ENCODE assay signal across 5 fruit fly cellular contexts in the genomic region with DNA sequence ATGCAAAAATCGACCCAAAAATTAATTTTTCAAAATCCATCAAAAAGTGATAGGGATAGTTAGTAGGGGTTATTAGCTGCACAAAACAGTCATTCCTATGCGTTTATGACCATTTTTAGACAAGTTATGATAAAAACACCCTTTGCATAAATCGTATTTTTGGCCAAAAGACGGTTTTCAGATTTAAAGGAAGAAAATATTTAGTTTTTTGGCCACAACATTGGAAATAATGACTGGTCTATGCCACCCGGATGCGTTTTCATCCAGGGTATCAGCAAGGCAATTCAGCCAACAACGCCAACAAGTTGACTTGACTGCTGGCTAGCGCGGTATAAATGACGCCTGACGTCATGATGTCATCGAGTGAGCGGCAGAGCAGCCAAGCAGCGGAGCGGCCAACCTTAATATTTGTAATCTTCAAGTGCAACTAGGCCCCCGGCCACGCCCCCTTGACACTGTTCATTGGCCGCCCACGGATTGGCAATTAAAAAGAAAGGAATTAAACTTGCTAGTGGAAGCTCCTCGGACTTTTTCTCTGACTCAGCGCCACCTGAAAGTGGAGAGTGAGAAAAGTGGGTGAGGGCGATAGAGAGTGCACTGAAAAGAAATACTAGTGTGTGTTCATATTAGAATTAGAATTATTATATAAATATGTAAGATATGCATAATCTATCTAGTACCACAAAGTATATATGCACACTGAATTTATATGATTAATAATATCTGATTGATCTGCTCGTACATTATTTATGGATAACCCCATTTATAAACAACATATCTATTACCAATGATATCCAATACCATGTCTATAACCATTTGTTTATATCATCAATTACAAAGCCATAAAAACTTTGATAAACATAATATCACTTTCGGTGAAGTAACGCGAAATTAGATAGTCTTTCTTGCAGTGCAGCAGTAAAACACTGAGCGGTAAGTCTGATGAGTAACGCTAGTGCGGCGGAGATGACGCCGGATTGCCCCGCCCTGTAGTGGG.
TF ChIP-seq lines count a peak whose summit lies in the region.

No protein-coding gene starts in this region.

TF ChIP-seq in whole organism, adult, 20 proteins besides CTCF, POLR2A, EP300 and RAD21 (continued from another document):
- TF ChIP-seq toe (GFP tag; optimal IDR thresholded peaks at IDR 0.05; lab: Kevin White, UChicago) (peak; percentile 75), CG11617 (GFP tag; optimal IDR thresholded peaks at IDR 0.05; lab: Kevin White, UChicago) (peak; percentile 99), Crg-1 (GFP tag; optimal IDR thresholded peaks at IDR 0.05; lab: Kevin White, UChicago) (peak; percentile 87), Hr96 (GFP tag; optimal IDR thresholded peaks at IDR 0.05; lab: Kevin White, UChicago) (no peak), kay (GFP tag; lab: Kevin White, UChicago; ENCODE audit: borderline replicate concordance) (peak; percentile 95)

TF ChIP-seq in whole organism, embryonic, 481 proteins besides CTCF, POLR2A, EP300 and RAD21 (continued from another document and continues in another):
- TF ChIP-seq sens (GFP tag; lab: Kevin White, UChicago) (peak; percentile 91), ato (GFP tag; IDR thresholded peaks at IDR 0.05; lab: Robert Waterston, UW; ENCODE audit: partially characterized antibody) (no peak), CG30431 (GFP tag; optimal IDR thresholded peaks at IDR 0.05; lab: Kevin White, UChicago) (peak; percentile 58), mam (GFP tag; optimal IDR thresholded peaks at IDR 0.05; lab: Kevin White, UChicago) (peak; percentile 58), Sox100B (GFP tag; optimal IDR thresholded peaks at IDR 0.05; lab: Kevin White, UChicago) (no peak), CG15479 (GFP tag; optimal IDR thresholded peaks at IDR 0.05; lab: Kevin White, UChicago) (no peak), CG15073 (GFP tag; optimal IDR thresholded peaks at IDR 0.05; lab: Kevin White, UChicago) (peak; percentile 2), CG18476 (GFP tag; optimal IDR thresholded peaks at IDR 0.05; lab: Kevin White, UChicago) (peak; percentile 8), CG1792 (GFP tag; optimal IDR thresholded peaks at IDR 0.05; lab: Kevin White, UChicago) (no peak), CG10267 (tag; optimal IDR thresholded peaks at IDR 0.05; lab: Kevin White, UChicago) (peak; percentile 78), hkb (optimal IDR thresholded peaks at IDR 0.05; lab: Kevin White, UChicago) (no peak), hkb (GFP tag; IDR thresholded peaks at IDR 0.05; lab: Robert Waterston, UW) (peak; percentile 55), TFAM (GFP tag; optimal IDR thresholded peaks at IDR 0.05; lab: Kevin White, UChicago) (no peak), CG4404 (GFP tag; IDR thresholded peaks at IDR 0.05; lab: Robert Waterston, UW) (0 out of 2 replicates have a peak, but pooled peaks have one; percentile 17), Nf-YC (tag; optimal IDR thresholded peaks at IDR 0.05; lab: Kevin White, UChicago) (peak; percentile 84), bsh (GFP tag; optimal IDR thresholded peaks at IDR 0.05; lab: Kevin White, UChicago) (peak; percentile 63 to 74), zfh2 (GFP tag; optimal IDR thresholded peaks at IDR 0.05; lab: Kevin White, UChicago) (peak; percentile 48), Dek (tag; optimal IDR thresholded peaks at IDR 0.05; lab: Kevin White, UChicago) (peak; percentile 90), pros (GFP tag; optimal IDR thresholded peaks at IDR 0.05; lab: Kevin White, UChicago) (peak; percentile 14), row (GFP tag; IDR thresholded peaks at IDR 0.05; lab: Robert Waterston, UW) (peak; percentile 78), Bgb (GFP tag; IDR thresholded peaks at IDR 0.05; lab: Robert Waterston, UW; ENCODE audit: partially characterized antibody) (no peak), abd-A (tag; optimal IDR thresholded peaks at IDR 0.05; lab: Kevin White, UChicago) (no peak), Xrp1 (GFP tag; IDR thresholded peaks at IDR 0.05; lab: Robert Waterston, UW) (peak; percentile 64; the same call in 1 of the 2 replicates), CG12659 (GFP tag; optimal IDR thresholded peaks at IDR 0.05; lab: Kevin White, UChicago) (peak; percentile 92), lov (optimal IDR thresholded peaks at IDR 0.05; lab: Kevin White, UChicago) (no peak), lov (GFP tag; IDR thresholded peaks at IDR 0.05; lab: Robert Waterston, UW) (no peak), CG6175 (GFP tag; IDR thresholded peaks at IDR 0.05; lab: Robert Waterston, UW) (no peak), CG13775 (GFP tag; optimal IDR thresholded peaks at IDR 0.05; lab: Kevin White, UChicago) (peak; percentile 85)

TF ChIP-seq in whole organism, prepupa, 60 proteins besides CTCF, POLR2A, EP300 and RAD21 (continued from another document and continues in another):
- TF ChIP-seq Ets21C (GFP tag; optimal IDR thresholded peaks at IDR 0.05; lab: Kevin White, UChicago) (peak; percentile 10), CG15336 (GFP tag; IDR thresholded peaks at IDR 0.05; lab: Robert Waterston, UW) (peak; percentile 86), Sox102F (GFP tag; optimal IDR thresholded peaks at IDR 0.05; lab: Kevin White, UChicago) (peak; percentile 66), CG11762 (GFP tag; optimal IDR thresholded peaks at IDR 0.05; lab: Kevin White, UChicago; ENCODE audit: insufficient read depth) (peak; percentile 83), CG11294 (GFP tag; IDR thresholded peaks at IDR 0.05; lab: Robert Waterston, UW) (peak; percentile 69), Eip75B (GFP tag; optimal IDR thresholded peaks at IDR 0.05; lab: Kevin White, UChicago) (peak; percentile 64), Ets96B (tag; optimal IDR thresholded peaks at IDR 0.05; lab: Kevin White, UChicago) (peak; percentile 82), salr (GFP tag; optimal IDR thresholded peaks at IDR 0.05; lab: Kevin White, UChicago) (peak; percentile 2 to 91), CG10631 (GFP tag; optimal IDR thresholded peaks at IDR 0.05; lab: Kevin White, UChicago) (peak; percentile 80), Lpt (GFP tag; optimal IDR thresholded peaks at IDR 0.05; lab: Kevin White, UChicago) (peak; percentile 85), spab (GFP tag; optimal IDR thresholded peaks at IDR 0.05; lab: Kevin White, UChicago) (peak; percentile 76), Smox (GFP tag; optimal IDR thresholded peaks at IDR 0.05; lab: Kevin White, UChicago) (peak; percentile 61), CG3032 (tag; optimal IDR thresholded peaks at IDR 0.05; lab: Kevin White, UChicago) (peak; percentile 86), lz (GFP tag; optimal IDR thresholded peaks at IDR 0.05; lab: Kevin White, UChicago) (peak; percentile 64), CG16779 (tag; optimal IDR thresholded peaks at IDR 0.05; lab: Kevin White, UChicago) (peak; percentile 76), pdm3 (GFP tag; optimal IDR thresholded peaks at IDR 0.05; lab: Kevin White, UChicago) (peak; percentile 78), CG1621 (tag; optimal IDR thresholded peaks at IDR 0.05; lab: Kevin White, UChicago) (peak; percentile 63), net (GFP tag; optimal IDR thresholded peaks at IDR 0.05; lab: Kevin White, UChicago) (peak; percentile 87), CG8119 (GFP tag; IDR thresholded peaks at IDR 0.05; lab: Robert Waterston, UW) (peak; percentile 87), CG6163 (GFP tag; IDR thresholded peaks at IDR 0.05; lab: Robert Waterston, UW) (peak; percentile 45; the same call in 1 of the 3 replicates), Sox15 (GFP tag; optimal IDR thresholded peaks at IDR 0.05; lab: Kevin White, UChicago) (peak; percentile 73), Hr39 (GFP tag; optimal IDR thresholded peaks at IDR 0.05; lab: Kevin White, UChicago) (peak; percentile 51), OdsH (GFP tag; optimal IDR thresholded peaks at IDR 0.05; lab: Kevin White, UChicago) (peak; percentile 85), dsx (GFP tag; optimal IDR thresholded peaks at IDR 0.05; lab: Kevin White, UChicago; ENCODE audit: poor library complexity, severe bottlenecking) (peak; percentile 77), Hr38 (GFP tag; optimal IDR thresholded peaks at IDR 0.05; lab: Kevin White, UChicago) (no peak), fd59A (GFP tag; optimal IDR thresholded peaks at IDR 0.05; lab: Kevin White, UChicago) (peak; percentile 76), CG8632 (GFP tag; optimal IDR thresholded peaks at IDR 0.05; lab: Kevin White, UChicago) (peak; percentile 86), CG6808 (GFP tag; optimal IDR thresholded peaks at IDR 0.05; lab: Kevin White, UChicago) (peak; percentile 85), vri (GFP tag; optimal IDR thresholded peaks at IDR 0.05; lab: Kevin White, UChicago) (peak; percentile 14)

TF ChIP-seq in whole organism, pupa, 21 proteins besides CTCF, POLR2A, EP300 and RAD21 (continued from another document):
- TF ChIP-seq Ets98B (GFP tag; IDR thresholded peaks at IDR 0.05; lab: Robert Waterston, UW), result peak; percentile 41
- TF ChIP-seq CG9948 (tag; optimal IDR thresholded peaks at IDR 0.05; lab: Kevin White, UChicago), result peak; percentile 83
- TF ChIP-seq CG15710 (tag; optimal IDR thresholded peaks at IDR 0.05; lab: Kevin White, UChicago), result peak; percentile 88
- peak; percentile 72 for TF ChIP-seq CG32121 (GFP tag; IDR thresholded peaks at IDR 0.05; lab: Robert Waterston, UW)
- peak; percentile 80 for TF ChIP-seq CG8301 (tag; optimal IDR thresholded peaks at IDR 0.05; lab: Kevin White, UChicago)

TF ChIP-seq in whole organism, wandering third instar larva, 38 proteins besides CTCF, POLR2A, EP300 and RAD21 (continued from another document):
- TF ChIP-seq Hr78 (GFP tag; optimal IDR thresholded peaks at IDR 0.05; lab: Kevin White, UChicago) (no peak), br (GFP tag; optimal IDR thresholded peaks at IDR 0.05; lab: Kevin White, UChicago) (peak; percentile 53), Jra (GFP tag; optimal IDR thresholded peaks at IDR 0.05; lab: Kevin White, UChicago) (no peak), Hr83 (GFP tag; optimal IDR thresholded peaks at IDR 0.05; lab: Kevin White, UChicago; ENCODE audit: poor library complexity, severe bottlenecking) (no peak), sv (GFP tag; optimal IDR thresholded peaks at IDR 0.05; lab: Kevin White, UChicago) (peak; percentile 54), foxo (GFP tag; optimal IDR thresholded peaks at IDR 0.05; lab: Kevin White, UChicago) (peak in 1 of 2 experiments; percentile 85), dmrt93B (GFP tag; optimal IDR thresholded peaks at IDR 0.05; lab: Kevin White, UChicago) (peak; percentile 61), dsf (GFP tag; optimal IDR thresholded peaks at IDR 0.05; lab: Kevin White, UChicago; ENCODE audit: borderline replicate concordance) (no peak), HLH106 (tag; optimal IDR thresholded peaks at IDR 0.05; lab: Kevin White, UChicago) (peak; percentile 85), N (GFP tag; optimal IDR thresholded peaks at IDR 0.05; lab: Kevin White, UChicago) (no peak), OdsH (GFP tag; optimal IDR thresholded peaks at IDR 0.05; lab: Kevin White, UChicago) (peak; percentile 81), rgr (GFP tag; optimal IDR thresholded peaks at IDR 0.05; lab: Kevin White, UChicago) (peak; percentile 84), Vsx2 (GFP tag; optimal IDR thresholded peaks at IDR 0.05; lab: Kevin White, UChicago; ENCODE audit: partially characterized antibody) (no peak), Dif (GFP tag; optimal IDR thresholded peaks at IDR 0.05; lab: Kevin White, UChicago; ENCODE audit: partially characterized antibody) (no peak), Sp1 (GFP tag; optimal IDR thresholded peaks at IDR 0.05; lab: Kevin White, UChicago) (peak; percentile 89), Abd-B (GFP tag; optimal IDR thresholded peaks at IDR 0.05; lab: Kevin White, UChicago) (no peak), Mio (GFP tag; optimal IDR thresholded peaks at IDR 0.05; lab: Kevin White, UChicago) (no peak), Myc (optimal IDR thresholded peaks at IDR 0.05; lab: Kevin White, UChicago) (no peak), sage (GFP tag; optimal IDR thresholded peaks at IDR 0.05; lab: Kevin White, UChicago) (no peak)
